Worm (Caenorhabditis elegans) whole organism, midembryonic: ENCODE results near the gene F13H8.2.
A peak's percentile ranks its signal among the peaks of the same experiment; 100 is the strongest.

Experiments
- T22C8.4 ChIP-seq: fragments of 200-800 bp; sonication (Bioruptor generic); IDR thresholded peaks from 2 replicates; pipeline ENCODE4 v1.3.6; 2022; ENCODE audit warnings: missing genetic modification characterization, missing compliant biosample characterization
- cog-1 ChIP-seq: sonication (generic microtip); optimal IDR thresholded peaks from 2 replicates; lab custom pipeline; 2016; ENCODE audit warnings: missing genetic modification characterization, missing compliant biosample characterization
- flt-1 ChIP-seq: fragments of 200-800 bp; sonication (Bioruptor generic); IDR thresholded peaks from 2 replicates; pipeline ENCODE4 v1.3.6; 2022; ENCODE audit warnings: missing genetic modification characterization, missing compliant biosample characterization
- klf-2 ChIP-seq: fragments of 200-800 bp; sonication (Bioruptor generic); conservative IDR thresholded peaks from 2 replicates; pipeline ENCODE4 v1.3.6; 2022; ENCODE audit warnings: missing genetic modification reagents, missing genetic modification characterization, missing compliant biosample characterization
- med-1 ChIP-seq: sonication (generic microtip); optimal IDR thresholded peaks from 2 replicates; lab custom pipeline; 2017; ENCODE audit warnings: missing genetic modification characterization, mild to moderate bottlenecking, missing compliant biosample characterization, antibody characterized with exemption, missing genetic modification reagents; ENCODE audit not compliant: insufficient read depth
- ref-1 ChIP-seq: fragments of 200-800 bp; sonication (Bioruptor generic); conservative IDR thresholded peaks from 2 replicates; pipeline ENCODE4 v1.3.6; 2022; ENCODE audit warnings: missing genetic modification reagents, missing genetic modification characterization, missing compliant biosample characterization
- tab-1 ChIP-seq: fragments of 200-800 bp; sonication (Bioruptor generic); IDR thresholded peaks from 2 replicates; pipeline ENCODE4 v1.3.6; 2022; ENCODE audit warnings: missing genetic modification characterization, missing compliant biosample characterization
- ztf-23 ChIP-seq: fragments of 200-800 bp; sonication (Bioruptor generic); IDR thresholded peaks from 2 replicates; pipeline ENCODE4 v1.3.6; 2022; ENCODE audit warnings: missing genetic modification reagents, missing genetic modification characterization, missing compliant biosample characterization
- ztf-29 ChIP-seq: fragments of 200-800 bp; sonication (Bioruptor generic); IDR thresholded peaks from 2 replicates; pipeline ENCODE4 v1.3.6; 2022; ENCODE audit warnings: missing genetic modification reagents, missing genetic modification characterization, missing compliant biosample characterization

The F13H8.2 gene

DNA sequence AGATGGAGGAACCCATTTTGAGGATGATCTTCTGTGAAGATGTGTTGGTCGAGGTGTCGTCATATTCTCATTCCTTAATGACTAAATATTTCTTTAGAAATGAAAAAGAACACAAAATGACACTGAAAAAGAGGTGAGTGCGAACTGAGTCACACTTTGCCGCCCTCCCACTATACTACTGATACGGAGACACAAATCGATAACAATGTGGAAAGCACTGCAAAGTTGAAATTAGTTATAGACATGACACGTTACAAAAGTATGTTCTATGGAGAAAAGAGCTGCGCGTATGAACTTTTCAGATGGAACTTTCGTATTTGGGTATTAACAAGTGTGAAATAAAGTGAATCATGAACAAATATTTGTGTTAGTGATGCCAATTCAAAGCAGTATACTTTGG lies 26.0 kb upstream of the F13H8.2 start, which contains the start of gene tat-4:
Gene tat-4, minus strand, starts transcription at position 117 of the 400 bp plus-strand sequence.
- no peak for TF ChIP-seq klf-2
- no peak for TF ChIP-seq ztf-23 (GFP tag; lab: Robert Waterston, UW)
- no peak for TF ChIP-seq tab-1
- no peak for TF ChIP-seq cog-1
- no peak for TF ChIP-seq med-1 (GFP tag; lab: Kevin White, UChicago)
- no peak for TF ChIP-seq T22C8.4 (GFP tag; lab: Robert Waterston, UW)
- no peak for TF ChIP-seq ztf-29 (GFP tag; lab: Robert Waterston, UW)
- no peak for TF ChIP-seq flt-1 (GFP tag; lab: Robert Waterston, UW)
- no peak for TF ChIP-seq ref-1 (GFP tag; lab: Robert Waterston, UW)

DNA sequence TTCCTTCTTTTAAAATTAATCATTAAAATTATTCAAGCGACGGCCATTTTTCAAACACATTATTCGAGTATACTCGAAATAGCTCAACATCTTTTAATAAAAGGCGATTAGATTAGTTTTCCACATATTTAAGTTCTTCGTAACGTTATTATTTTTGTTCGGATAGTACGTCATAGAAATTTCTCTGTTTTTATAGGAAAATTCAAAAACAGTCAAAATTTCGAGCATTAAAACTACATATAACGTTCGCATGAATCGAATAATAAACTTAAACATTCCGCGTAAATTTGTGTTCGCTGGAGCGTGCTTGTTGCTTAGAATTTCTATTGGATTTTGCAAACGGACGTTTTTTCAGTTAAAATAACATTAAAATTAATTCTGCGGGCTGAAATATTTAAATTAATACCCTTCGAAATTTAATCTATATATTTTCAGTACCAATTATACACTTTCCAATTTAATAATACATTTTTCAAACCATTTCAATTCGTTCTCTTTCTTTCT lies 24.9 kb upstream of the F13H8.2 start, which contains the start of gene blos-4:
Gene blos-4, plus strand, starts transcription at position 51 of the 504 bp plus-strand sequence.
- TF ChIP-seq flt-1 (GFP tag; lab: Robert Waterston, UW) = no peak
- no peak for TF ChIP-seq med-1 (GFP tag; lab: Kevin White, UChicago)

DNA sequence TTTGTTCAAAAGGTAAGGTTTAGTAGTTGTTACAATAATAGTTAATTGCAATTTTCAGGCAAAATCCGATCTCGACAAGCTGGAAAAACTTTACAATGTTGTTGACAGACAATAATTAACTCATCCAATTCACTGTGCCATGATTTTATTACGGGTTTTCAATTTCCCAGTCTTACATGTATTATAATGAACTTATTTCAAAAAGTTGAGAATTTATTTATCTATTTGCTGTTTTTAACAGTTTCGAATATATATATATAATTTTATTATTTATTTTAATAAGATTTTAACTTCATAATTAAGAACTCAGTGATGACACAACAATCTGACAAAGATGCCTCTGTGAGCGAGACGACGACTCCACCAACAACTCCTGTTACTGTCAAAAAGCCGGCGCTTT lies 24.1 kb upstream of the F13H8.2 start, which contains the start of gene lelo-1:
Gene lelo-1, plus strand, starts transcription at position 301 of the 400 bp plus-strand sequence.
- no peak for TF ChIP-seq cog-1
- TF ChIP-seq ztf-29 (GFP tag; lab: Robert Waterston, UW) = no peak
- no peak for TF ChIP-seq flt-1 (GFP tag; lab: Robert Waterston, UW)

DNA sequence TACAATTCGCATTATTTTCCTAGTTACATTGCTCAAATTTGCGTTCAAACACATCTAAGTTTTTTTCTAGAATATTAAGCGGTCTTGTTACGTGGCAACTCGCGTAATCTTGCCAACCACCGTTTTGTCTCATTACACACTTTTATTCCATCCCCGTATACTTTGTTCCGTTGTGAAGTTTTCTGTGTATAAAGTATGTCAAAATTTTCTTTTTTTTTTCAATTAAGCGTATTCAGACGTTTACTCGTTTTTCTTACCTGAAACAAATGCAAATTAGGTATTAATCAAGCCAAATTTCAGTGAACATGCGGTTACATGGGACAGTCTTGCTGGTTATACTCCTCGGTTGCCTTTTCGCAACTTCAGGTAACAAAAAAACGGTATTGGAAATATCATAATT lies 23.2 kb upstream of the F13H8.2 start, which contains the start of gene T24H7.2:
Gene T24H7.2, plus strand, starts transcription at position 301 of the 400 bp plus-strand sequence.
- TF ChIP-seq ref-1 (GFP tag; lab: Robert Waterston, UW) = no peak
- TF ChIP-seq klf-2 = no peak
- no peak for TF ChIP-seq tab-1
- no peak for TF ChIP-seq T22C8.4 (GFP tag; lab: Robert Waterston, UW)
- TF ChIP-seq med-1 (GFP tag; lab: Kevin White, UChicago) = no peak
- no peak for TF ChIP-seq flt-1 (GFP tag; lab: Robert Waterston, UW)
- TF ChIP-seq cog-1 = no peak
- no peak for TF ChIP-seq ztf-23 (GFP tag; lab: Robert Waterston, UW)
- no peak for TF ChIP-seq ztf-29 (GFP tag; lab: Robert Waterston, UW)

DNA sequence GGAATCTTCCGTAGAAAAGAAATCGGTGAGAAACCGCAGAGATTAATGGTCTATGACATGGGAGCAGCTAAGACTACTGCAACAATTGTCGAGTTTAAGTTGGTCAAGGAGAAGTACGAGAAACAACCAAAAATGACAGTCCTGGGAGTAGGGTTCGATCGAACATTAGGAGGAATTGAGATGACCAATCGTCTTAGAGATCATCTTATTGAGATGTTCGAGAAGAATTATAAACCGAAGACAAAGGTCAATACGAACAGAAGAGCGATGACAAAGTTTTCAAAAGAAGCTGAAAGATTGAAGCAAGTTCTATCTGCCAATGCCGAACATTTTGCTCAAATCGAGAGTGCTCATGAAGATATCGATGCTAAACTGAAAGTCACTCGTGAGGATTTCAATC lies 22.1 kb upstream of the F13H8.2 start:
- no peak for TF ChIP-seq ztf-29 (GFP tag; lab: Robert Waterston, UW)
- no peak for TF ChIP-seq T22C8.4 (GFP tag; lab: Robert Waterston, UW)
- TF ChIP-seq tab-1 = no peak
- TF ChIP-seq med-1 (GFP tag; lab: Kevin White, UChicago) = no peak

DNA sequence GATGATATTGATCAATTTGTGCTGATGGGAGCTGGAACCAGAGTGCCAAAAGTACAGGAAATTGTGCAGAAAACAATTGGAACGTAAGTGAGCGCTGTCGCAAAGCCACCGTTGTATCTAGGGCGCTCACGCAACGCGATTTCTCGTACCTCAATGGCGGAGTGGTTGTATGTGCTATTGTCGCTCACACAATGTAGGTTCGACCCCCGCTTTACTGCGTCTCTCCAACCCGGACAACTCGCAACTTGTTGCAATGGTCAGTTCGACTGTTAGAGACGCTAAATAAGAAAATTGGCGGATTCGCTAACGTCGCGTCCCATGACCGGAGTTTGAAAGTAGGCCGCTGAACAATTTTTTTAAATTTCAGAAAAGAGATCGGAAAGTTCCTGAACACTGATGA lies 21.7 kb upstream of the F13H8.2 start:
- TF ChIP-seq klf-2 = peak; percentile 71
- peak; percentile 91 for TF ChIP-seq tab-1
- TF ChIP-seq ztf-29 (GFP tag; lab: Robert Waterston, UW) = peak; percentile 66
- TF ChIP-seq med-1 (GFP tag; lab: Kevin White, UChicago) = peak; percentile 20
- TF ChIP-seq flt-1 (GFP tag; lab: Robert Waterston, UW) = peak; percentile 92
- peak; percentile 43 for TF ChIP-seq cog-1
- TF ChIP-seq T22C8.4 (GFP tag; lab: Robert Waterston, UW) = no peak; the same call in 1 of the 2 replicates
- TF ChIP-seq ztf-23 (GFP tag; lab: Robert Waterston, UW) = peak; percentile 90
- peak; percentile 83 for TF ChIP-seq ref-1 (GFP tag; lab: Robert Waterston, UW)

DNA sequence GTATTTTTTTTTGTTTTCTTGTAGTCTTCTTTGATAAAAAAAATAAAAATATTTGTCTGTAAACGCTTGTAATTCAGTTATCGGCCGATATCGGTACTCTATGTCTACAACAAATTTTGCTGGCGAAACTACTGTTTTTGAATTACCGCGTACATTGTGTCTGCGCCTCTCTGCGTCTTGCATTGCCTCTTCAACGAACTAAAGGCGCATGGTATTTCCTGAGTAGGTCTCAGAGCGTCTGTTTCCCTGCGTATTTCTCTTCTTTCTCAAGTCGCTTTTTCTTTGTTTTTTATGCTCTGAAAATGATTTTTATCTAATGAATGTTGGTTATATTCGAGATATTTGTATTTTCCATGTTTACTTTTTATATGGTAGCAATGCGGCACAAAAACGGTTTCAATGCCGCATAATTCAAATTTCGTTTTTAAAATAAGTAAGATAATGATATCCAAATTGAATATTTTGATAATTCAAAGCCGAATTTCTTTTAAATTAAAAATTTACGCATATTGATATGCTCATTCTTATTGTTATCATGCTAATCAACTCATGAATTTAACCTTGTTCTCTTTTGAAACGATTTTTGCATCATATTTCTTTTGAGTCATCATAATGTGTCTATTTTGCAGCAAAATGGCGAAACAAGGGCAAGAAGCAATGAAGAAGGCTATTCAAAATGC lies 19.2 kb upstream of the F13H8.2 start, which contains the start of gene phb-2:
Gene phb-2, plus strand, starts transcription at position 630 of the 680 bp plus-strand sequence.
- TF ChIP-seq ztf-23 (GFP tag; lab: Robert Waterston, UW) (no peak), flt-1 (GFP tag; lab: Robert Waterston, UW) (0 out of 2 replicates have a peak, but pooled peaks have one; percentile 51)

DNA sequence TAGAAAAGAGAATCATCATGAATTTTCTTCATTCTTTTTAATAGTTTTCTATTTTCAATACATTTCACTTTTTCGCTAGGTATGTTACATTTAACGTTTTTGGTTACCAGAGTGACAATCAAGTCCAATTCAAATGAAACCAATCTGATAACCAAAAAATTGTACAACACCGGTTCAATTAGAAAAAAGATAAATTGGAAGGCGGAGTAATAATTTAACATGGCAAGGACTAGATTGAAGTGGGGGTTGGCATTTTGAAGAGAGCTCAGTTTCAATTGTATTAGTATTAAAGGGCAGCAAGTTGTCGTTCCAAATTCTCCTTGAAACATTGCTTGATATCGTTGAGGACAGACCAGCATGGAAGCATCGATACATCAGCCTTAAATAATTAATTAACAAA lies 17.5 kb upstream of the F13H8.2 start:
- no peak for TF ChIP-seq flt-1 (GFP tag; lab: Robert Waterston, UW)
- TF ChIP-seq T22C8.4 (GFP tag; lab: Robert Waterston, UW) = no peak
- TF ChIP-seq ztf-23 (GFP tag; lab: Robert Waterston, UW) = no peak
- no peak for TF ChIP-seq cog-1
- TF ChIP-seq med-1 (GFP tag; lab: Kevin White, UChicago) = no peak
- TF ChIP-seq ztf-29 (GFP tag; lab: Robert Waterston, UW) = no peak
- TF ChIP-seq klf-2 = no peak
- TF ChIP-seq ref-1 (GFP tag; lab: Robert Waterston, UW) = no peak
- no peak for TF ChIP-seq tab-1

DNA sequence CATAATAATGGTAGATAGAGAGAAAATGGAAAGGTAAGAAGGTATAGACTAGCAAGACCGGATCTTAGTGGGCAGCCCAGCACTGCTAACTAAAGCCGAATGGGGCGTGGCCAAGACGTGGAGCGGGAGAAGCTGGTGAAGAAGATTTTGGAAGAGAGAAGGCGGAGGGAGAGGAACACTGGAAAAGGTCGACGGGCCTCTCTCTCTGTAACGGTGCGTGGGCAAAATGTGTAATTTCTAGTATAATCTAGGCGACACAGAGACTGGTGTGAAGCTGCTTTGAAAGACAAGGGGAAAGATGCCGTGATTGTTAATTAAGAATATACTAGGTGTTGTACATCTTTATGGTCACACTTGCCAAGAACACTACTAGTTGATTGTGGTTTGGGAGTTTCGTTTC lies 14.1 kb upstream of the F13H8.2 start, which contains the start of gene F13H8.5:
Gene F13H8.5, minus strand, starts transcription at position 101 of the 400 bp plus-strand sequence.
- TF ChIP-seq T22C8.4 (GFP tag; lab: Robert Waterston, UW) = no peak
- no peak for TF ChIP-seq cog-1
- TF ChIP-seq ztf-29 (GFP tag; lab: Robert Waterston, UW) = no peak
- TF ChIP-seq ztf-23 (GFP tag; lab: Robert Waterston, UW) = no peak
- no peak for TF ChIP-seq klf-2
- TF ChIP-seq med-1 (GFP tag; lab: Kevin White, UChicago) = no peak
- TF ChIP-seq flt-1 (GFP tag; lab: Robert Waterston, UW) = no peak
- TF ChIP-seq ref-1 (GFP tag; lab: Robert Waterston, UW) = no peak
- no peak for TF ChIP-seq tab-1
